Worm (Caenorhabditis elegans) whole organism, L4 larva: ENCODE results near the gene ins-21.
A peak's percentile ranks its signal among the peaks of the same experiment; 100 is the strongest.

Experiments used
- F37D6.2 ChIP-seq: sonication (generic microtip); optimal IDR thresholded peaks from 2 replicates; lab custom pipeline; 2016; ENCODE audit warnings: mild to moderate bottlenecking, missing genetic modification characterization, missing compliant biosample characterization
- F44E2.7 ChIP-seq: fragments of 200-800 bp; sonication (Bioruptor generic); IDR thresholded peaks from 2 replicates; pipeline ENCODE4 v2.1.2; 2022; ENCODE audit warnings: missing genetic modification characterization, missing compliant biosample characterization
- F49E8.2 ChIP-seq: sonication (generic microtip); optimal IDR thresholded peaks from 2 replicates; lab custom pipeline; 2016; ENCODE audit warnings: missing compliant biosample characterization, mild to moderate bottlenecking, missing genetic modification characterization, borderline replicate concordance
- T20F7.1 ChIP-seq: fragments of 200-800 bp; sonication (Bioruptor generic); optimal IDR thresholded peaks from 2 replicates; lab custom pipeline; 2018; ENCODE audit warnings: mild to moderate bottlenecking, missing genetic modification characterization, missing compliant biosample characterization
- T26A8.4 ChIP-seq: fragments of 200-800 bp; sonication (Bioruptor generic); IDR thresholded peaks from 2 replicates; pipeline ENCODE4 v1.3.6; 2022; ENCODE audit warnings: missing genetic modification characterization, missing compliant biosample characterization
- Y5F2A.4 ChIP-seq: fragments of 200-800 bp; sonication (Bioruptor generic); optimal IDR thresholded peaks from 2 replicates; lab custom pipeline; 2018; ENCODE audit warnings: mild to moderate bottlenecking, missing genetic modification characterization, missing compliant biosample characterization
- ZK546.5 ChIP-seq, 2 experiments: sonication (generic microtip); optimal IDR thresholded peaks; 2 replicates each; lab custom pipeline; 2017; ENCODE audit warnings: missing biosample characterization in 2 of 2, missing genetic modification characterization in 2 of 2
- aha-1 ChIP-seq: fragments of 150-350 bp; peaks from one replicate; lab custom pipeline; 2014; ENCODE audit warnings: missing biosample characterization, missing genetic modification characterization
- ama-1 ChIP-seq: fragments of 150-350 bp; optimal IDR thresholded peaks from 2 replicates; lab custom pipeline; 2014; ENCODE audit warnings: inconsistent platforms, mixed read lengths
- arid-1 ChIP-seq: fragments of 200-800 bp; sonication (Bioruptor generic); conservative IDR thresholded peaks from 2 replicates; pipeline ENCODE4 v1.3.6; 2022; ENCODE audit warnings: missing genetic modification reagents, missing genetic modification characterization, missing compliant biosample characterization
- attf-4 ChIP-seq: sonication (generic microtip); optimal IDR thresholded peaks from 3 replicates; lab custom pipeline; 2017; ENCODE audit warnings: missing biosample characterization, missing genetic modification characterization
- ceh-20 ChIP-seq: fragments of 200-800 bp; sonication (Bioruptor generic); IDR thresholded peaks from 2 replicates; pipeline ENCODE4 v1.3.6; 2022; ENCODE audit warnings: missing genetic modification reagents, missing genetic modification characterization, missing compliant biosample characterization
- ceh-28 ChIP-seq: fragments of 150-350 bp; optimal IDR thresholded peaks from 2 replicates; lab custom pipeline; 2014; ENCODE audit warnings: missing biosample characterization, missing genetic modification reagents, missing genetic modification characterization
- ctbp-1 ChIP-seq: fragments of 200-800 bp; sonication (Bioruptor generic); IDR thresholded peaks from 2 replicates; pipeline ENCODE4 v1.3.6; 2022; ENCODE audit warnings: missing genetic modification reagents, missing genetic modification characterization, missing compliant biosample characterization
- daf-12 ChIP-seq: fragments of 150-350 bp; optimal IDR thresholded peaks from 2 replicates; lab custom pipeline; 2014; ENCODE audit warnings: missing biosample characterization, missing genetic modification reagents, missing genetic modification characterization
- daf-16 ChIP-seq, 3 experiments: sonication (generic microtip); optimal IDR thresholded peaks; 2 replicates each; lab custom pipeline; 2016 to 2017; ENCODE audit warnings: missing genetic modification characterization in 3 of 3, missing genetic modification reagents in 3 of 3, mild to moderate bottlenecking in 2 of 3, missing compliant biosample characterization in 2 of 3, missing biosample characterization in 1 of 3, moderate library complexity in 1 of 3
- dpl-1 ChIP-seq: fragments of 150-350 bp; optimal IDR thresholded peaks from 2 replicates; lab custom pipeline; 2014; ENCODE audit warnings: missing biosample characterization, missing genetic modification reagents, missing genetic modification characterization
- egl-27 ChIP-seq: sonication (generic microtip); optimal IDR thresholded peaks from 3 replicates; lab custom pipeline; 2017; ENCODE audit warnings: missing biosample characterization, missing genetic modification reagents, missing genetic modification characterization
- fkh-10 ChIP-seq: fragments of 150-350 bp; optimal IDR thresholded peaks from 2 replicates; lab custom pipeline; 2014; ENCODE audit warnings: missing biosample characterization, missing genetic modification reagents, missing genetic modification characterization
- hlh-30 ChIP-seq: sonication (generic microtip); optimal IDR thresholded peaks from 2 replicates; lab custom pipeline; 2017; ENCODE audit warnings: antibody characterized with exemption, mild to moderate bottlenecking, missing genetic modification characterization, missing compliant biosample characterization; ENCODE audit not compliant: insufficient read depth
- hmg-1.1 ChIP-seq: fragments of 200-800 bp; sonication (Bioruptor generic); IDR thresholded peaks from 2 replicates; pipeline ENCODE4 v1.3.6; 2022; ENCODE audit warnings: missing genetic modification reagents, missing genetic modification characterization, missing compliant biosample characterization
- lim-7 ChIP-seq: fragments of 200-800 bp; sonication (Bioruptor generic); IDR thresholded peaks from 2 replicates; pipeline ENCODE4 v1.3.6; 2022; ENCODE audit warnings: missing genetic modification characterization, missing compliant biosample characterization
- lin-1 ChIP-seq: fragments of 200-800 bp; sonication (Bioruptor generic); IDR thresholded peaks from 2 replicates; pipeline ENCODE4 v1.3.6; 2022; ENCODE audit warnings: missing genetic modification reagents, missing genetic modification characterization, missing compliant biosample characterization
- lin-15B ChIP-seq: fragments of 150-350 bp; sonication (generic microtip); optimal IDR thresholded peaks from 3 replicates; lab custom pipeline; 2014; ENCODE audit warnings: missing biosample characterization, missing genetic modification characterization
- lsy-2 ChIP-seq, 2 experiments: fragments of 150-350 bp in 1 of 2; sonication (generic microtip) in 1 of 2; optimal IDR thresholded peaks; 2 replicates each; lab custom pipeline; 2014 to 2017; ENCODE audit warnings: missing biosample characterization in 2 of 2, missing genetic modification characterization in 2 of 2
- madf-5 ChIP-seq, 2 experiments: fragments of 200-800 bp; sonication (Bioruptor generic); IDR thresholded peaks; 2 replicates each; pipeline ENCODE4 v1.3.6; 2022; ENCODE audit warnings: missing compliant biosample characterization in 2 of 2, missing genetic modification characterization in 2 of 2
- mdl-1 ChIP-seq, 2 experiments: fragments of 150-350 bp in 1 of 2; sonication (generic microtip) in 1 of 2; optimal IDR thresholded peaks; 2 replicates each; lab custom pipeline; 2014 to 2017; ENCODE audit warnings: missing biosample characterization in 2 of 2, missing genetic modification characterization in 2 of 2
- mxl-3 ChIP-seq: fragments of 200-800 bp; sonication (Bioruptor generic); optimal IDR thresholded peaks from 2 replicates; lab custom pipeline; 2018; ENCODE audit warnings: mild to moderate bottlenecking, missing genetic modification characterization, missing compliant biosample characterization
- nhr-11 ChIP-seq: fragments of 150-350 bp; optimal IDR thresholded peaks from 2 replicates; lab custom pipeline; 2014; ENCODE audit warnings: missing biosample characterization, missing genetic modification characterization
- nhr-28 ChIP-seq: fragments of 150-350 bp; optimal IDR thresholded peaks from 2 replicates; lab custom pipeline; 2014; ENCODE audit warnings: missing biosample characterization, missing genetic modification characterization
- nhr-41 ChIP-seq: fragments of 200-800 bp; sonication (Bioruptor generic); IDR thresholded peaks from 2 replicates; pipeline ENCODE4 v1.3.6; 2022; ENCODE audit warnings: missing genetic modification reagents, missing genetic modification characterization, missing compliant biosample characterization
- nhr-48 ChIP-seq: sonication (generic microtip); optimal IDR thresholded peaks from 2 replicates; lab custom pipeline; 2016; ENCODE audit warnings: mild to moderate bottlenecking, missing genetic modification characterization, missing compliant biosample characterization
- nhr-6 ChIP-seq: fragments of 150-350 bp; optimal IDR thresholded peaks from 2 replicates; lab custom pipeline; 2014; ENCODE audit warnings: missing biosample characterization, missing genetic modification characterization
- php-3 ChIP-seq: fragments of 200-800 bp; sonication (Bioruptor generic); IDR thresholded peaks from 2 replicates; pipeline ENCODE4 v1.3.6; 2022; ENCODE audit warnings: missing genetic modification reagents, missing genetic modification characterization, missing compliant biosample characterization
- rbr-2 ChIP-seq: sonication (generic microtip); optimal IDR thresholded peaks from 2 replicates; lab custom pipeline; 2016; ENCODE audit warnings: missing genotype, missing genetic modification characterization, missing compliant biosample characterization
- sdz-12 ChIP-seq: fragments of 200-800 bp; sonication (Bioruptor generic); optimal IDR thresholded peaks from 2 replicates; lab custom pipeline; 2018; ENCODE audit warnings: mild to moderate bottlenecking, missing genetic modification characterization, missing compliant biosample characterization
- set-16 ChIP-seq: fragments of 200-800 bp; sonication (Bioruptor generic); IDR thresholded peaks from 2 replicates; pipeline ENCODE4 v1.3.6; 2022; ENCODE audit warnings: missing genetic modification reagents, missing genetic modification characterization, missing compliant biosample characterization
- snpc-1.2 ChIP-seq: fragments of 200-800 bp; sonication (Bioruptor generic); IDR thresholded peaks from 2 replicates; pipeline ENCODE4 v1.3.6; 2022; ENCODE audit warnings: missing genetic modification reagents, missing genetic modification characterization, missing compliant biosample characterization
- spr-3 ChIP-seq: fragments of 200-800 bp; sonication (Bioruptor generic); optimal IDR thresholded peaks from 2 replicates; lab custom pipeline; 2018; ENCODE audit warnings: mild to moderate bottlenecking, missing genetic modification characterization, missing compliant biosample characterization
- unc-62 ChIP-seq, 3 experiments: fragments of 150-350 bp in 1 of 3; sonication (generic microtip); optimal IDR thresholded peaks in 2 of 3; peaks in 1 of 3; 1 replicate in 1 of 3; 2 replicates in 2 of 3; lab custom pipeline; 2014 to 2017; ENCODE audit warnings: missing biosample characterization in 3 of 3, missing genetic modification characterization in 3 of 3, missing genetic modification reagents in 3 of 3, missing genotype in 1 of 3
- zfp-2 ChIP-seq: sonication (generic microtip); optimal IDR thresholded peaks from 2 replicates; lab custom pipeline; 2016; ENCODE audit warnings: mild to moderate bottlenecking, missing genetic modification characterization, missing compliant biosample characterization
- zfp-3 ChIP-seq: fragments of 200-800 bp; sonication (Bioruptor generic); conservative IDR thresholded peaks from 2 replicates; pipeline ENCODE4 v1.3.6; 2022; ENCODE audit warnings: missing genetic modification reagents, missing genetic modification characterization, missing compliant biosample characterization
- ztf-11 ChIP-seq: fragments of 150-350 bp; optimal IDR thresholded peaks from 2 replicates; lab custom pipeline; 2014; ENCODE audit warnings: missing biosample characterization, missing genetic modification characterization

Gene ins-21

DNA sequence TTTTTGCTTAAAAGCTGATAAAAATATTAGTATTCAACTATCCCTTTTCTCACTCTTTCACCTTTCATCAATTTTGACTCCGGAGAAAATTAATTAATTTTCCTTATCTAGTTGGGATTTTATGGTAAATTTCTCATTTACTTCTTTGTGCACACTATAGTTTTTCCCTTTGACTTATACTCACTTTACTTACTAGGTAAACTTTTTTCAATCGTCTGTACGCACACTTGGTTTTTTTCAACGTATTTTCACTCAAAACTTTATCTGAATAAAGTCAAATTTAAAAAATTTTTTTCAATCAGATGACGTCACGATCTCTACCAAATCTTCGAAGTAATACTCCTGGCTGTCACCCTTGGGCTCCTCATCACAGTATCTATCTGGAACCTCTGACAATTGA lies 11.4 kb upstream of the ins-21 start, which contains the start of gene C05B5.16:
C05B5.16 (plus strand) TSS at position 301 of the 400 bp plus-strand sequence.
- TF ChIP-seq mdl-1 (tag; optimal IDR thresholded peaks at IDR 0.05; lab: Kevin White, UChicago): no peak
- no peak for TF ChIP-seq arid-1 (GFP tag; lab: Robert Waterston, UW)
- TF ChIP-seq ceh-20: no peak
- TF ChIP-seq set-16 (GFP tag; lab: Robert Waterston, UW): no peak
- no peak for TF ChIP-seq hmg-1.1 (GFP tag; lab: Robert Waterston, UW)
- TF ChIP-seq attf-4: no peak
- no peak for TF ChIP-seq ama-1 (lab: Kevin White, UChicago)
- TF ChIP-seq rbr-2 (tag; lab: Kevin White, UChicago): no peak
- no peak for TF ChIP-seq lim-7 (GFP tag; lab: Robert Waterston, UW)
- no peak for TF ChIP-seq dpl-1
- TF ChIP-seq nhr-11: no peak
- no peak for TF ChIP-seq Y5F2A.4 (GFP tag; lab: Kevin White, UChicago)
- TF ChIP-seq daf-16 (GFP tag; optimal IDR thresholded peaks at IDR 0.05; lab: Kevin White, UChicago): no peak
- no peak for TF ChIP-seq daf-16 (tag; optimal IDR thresholded peaks at IDR 0.05; lab: Kevin White, UChicago)
- no peak for TF ChIP-seq T20F7.1 (GFP tag; lab: Kevin White, UChicago)
- no peak for TF ChIP-seq nhr-28 (tag; lab: Kevin White, UChicago)
- no peak for TF ChIP-seq ceh-28 (tag; lab: Kevin White, UChicago)
- no peak for TF ChIP-seq php-3
- TF ChIP-seq zfp-2: no peak
- no peak for TF ChIP-seq lin-1 (GFP tag; lab: Robert Waterston, UW)
- no peak for TF ChIP-seq ctbp-1 (GFP tag; lab: Robert Waterston, UW)

DNA sequence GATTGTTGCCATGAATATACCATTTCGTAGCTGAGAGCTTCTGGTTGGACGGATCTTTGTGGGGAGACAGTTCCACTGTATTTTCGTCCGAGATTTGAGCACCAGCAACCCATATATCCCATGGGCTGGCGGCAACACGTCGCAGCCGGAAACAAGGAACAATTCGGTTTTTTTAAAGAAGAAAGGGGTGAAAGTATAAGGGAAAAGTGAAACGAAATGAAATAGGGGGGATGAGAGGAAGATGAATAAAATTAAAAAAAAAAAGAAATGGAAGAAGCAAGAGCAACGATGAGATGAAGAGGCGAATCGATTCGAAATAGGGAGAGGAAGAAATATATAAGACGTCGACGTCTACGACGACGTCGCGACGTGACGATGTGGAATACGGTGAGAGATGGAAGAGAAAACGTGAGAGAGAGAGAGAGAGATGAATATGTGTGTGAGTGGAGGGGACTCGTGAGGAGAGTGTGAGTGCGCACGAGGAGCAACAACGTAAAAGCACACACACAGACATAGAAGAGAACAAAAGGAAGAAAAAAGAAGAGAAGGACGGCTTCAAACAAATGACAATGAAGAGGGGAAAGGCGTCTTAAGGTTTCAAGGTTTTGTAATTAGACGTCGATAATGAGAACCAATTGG lies 7.0 kb upstream of the ins-21 start, which contains the start of gene rgs-1:
rgs-1 (minus strand) TSS at position 146 of the 639 bp plus-strand sequence.
- TF ChIP-seq F44E2.7: no peak
- TF ChIP-seq nhr-41: no peak
- TF ChIP-seq hmg-1.1 (GFP tag; lab: Robert Waterston, UW): peak; percentile 64
- TF ChIP-seq rbr-2 (tag; lab: Kevin White, UChicago): peak; percentile 56
- peak; percentile 45 to 53 for TF ChIP-seq lsy-2 (tag; optimal IDR thresholded peaks at IDR 0.05; lab: Kevin White, UChicago)
- TF ChIP-seq T26A8.4: no peak
- peak in 1 of 2 experiments; percentile 95 for TF ChIP-seq unc-62 (GFP tag; optimal IDR thresholded peaks at IDR 0.05 in 1 of 2; lab: Kevin White, UChicago)
- no peak for TF ChIP-seq unc-62 (tag; optimal IDR thresholded peaks at IDR 0.05; lab: Kevin White, UChicago)
- peak; percentile 37 for TF ChIP-seq fkh-10
- TF ChIP-seq mdl-1 (tag; optimal IDR thresholded peaks at IDR 0.05; lab: Kevin White, UChicago): peak in 1 of 2 experiments; percentile 85
- TF ChIP-seq aha-1: peak; percentile 32
- peak; percentile 89 for TF ChIP-seq hlh-30 (tag; lab: Kevin White, UChicago)

ce11 chrIII:10018007-10018406 lies 5.5 kb upstream of the ins-21 start:
- TF ChIP-seq egl-27 (tag; lab: Kevin White, UChicago) (no peak), nhr-6 (no peak), F37D6.2 (no peak), ztf-11 (tag; lab: Kevin White, UChicago) (no peak), mdl-1 (tag; optimal IDR thresholded peaks at IDR 0.05; lab: Kevin White, UChicago) (no peak), lim-7 (GFP tag; lab: Robert Waterston, UW) (no peak), madf-5 (GFP tag; IDR thresholded peaks at IDR 0.05; lab: Robert Waterston, UW) (no peak)

DNA sequence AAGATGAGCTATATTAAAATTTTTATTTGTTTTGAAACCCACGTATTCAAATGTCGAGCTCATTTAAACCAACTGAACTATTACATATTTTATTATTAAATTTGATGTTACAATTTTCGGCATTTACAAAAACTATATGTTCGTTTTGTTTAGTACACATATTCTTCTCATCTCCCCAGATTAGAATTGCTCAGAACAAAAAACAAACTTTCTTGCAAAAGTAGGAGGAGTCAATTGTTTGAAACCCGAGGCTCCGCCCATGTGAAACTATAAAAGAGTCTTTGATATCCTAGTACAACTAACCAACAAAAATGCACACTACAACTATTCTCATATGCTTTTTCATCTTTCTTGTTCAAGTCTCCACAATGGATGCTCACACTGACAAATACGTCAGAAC lies 2.4 kb downstream of the ins-21 start, which contains the start of gene ins-22:
ins-22 (plus strand) TSS at position 301 of the 400 bp plus-strand sequence.
- no peak for TF ChIP-seq F49E8.2 (tag; lab: Kevin White, UChicago)
- no peak for TF ChIP-seq lin-15B (tag; lab: Kevin White, UChicago)
- no peak for TF ChIP-seq daf-12 (tag; lab: Kevin White, UChicago)
- no peak for TF ChIP-seq zfp-3 (GFP tag; lab: Robert Waterston, UW)
- no peak for TF ChIP-seq zfp-2
- no peak for TF ChIP-seq sdz-12 (GFP tag; lab: Kevin White, UChicago)
- no peak for TF ChIP-seq snpc-1.2 (GFP tag; lab: Robert Waterston, UW)
- TF ChIP-seq ceh-20: no peak
- TF ChIP-seq nhr-48 (tag; lab: Kevin White, UChicago): no peak
- TF ChIP-seq nhr-41: no peak
- TF ChIP-seq set-16 (GFP tag; lab: Robert Waterston, UW): no peak
- TF ChIP-seq spr-3 (GFP tag; lab: Kevin White, UChicago): no peak
- TF ChIP-seq mxl-3: no peak
- TF ChIP-seq ZK546.5 (tag; optimal IDR thresholded peaks at IDR 0.05; lab: Kevin White, UChicago): no peak
